Fruit fly (Drosophila melanogaster): Measurements from ENCODE around the gene Met.

- no peak for TF ChIP-seq fu2 (GFP tag; optimal IDR thresholded peaks at IDR 0.05)
- TF ChIP-seq CoRest (tag; optimal IDR thresholded peaks at IDR 0.05) = no peak
- TF ChIP-seq CG32532 (GFP tag; IDR thresholded peaks at IDR 0.05) = no peak
- TF ChIP-seq oc (tag; optimal IDR thresholded peaks at IDR 0.05) = no peak
Observed at dm6 chrX:11643227-11643626, 27.3 kb downstream of the Met start.
